Fruit fly (Drosophila melanogaster) whole organism, embryonic: ENCODE measurements around the gene CG1640.

Source experiments
- Asciz ChIP-seq: fragments of 200-800 bp; sonication (Bioruptor generic); optimal IDR thresholded peaks from 2 replicates; lab custom pipeline; 2017; ENCODE audit warnings: missing biosample characterization, mild to moderate bottlenecking, missing genetic modification characterization, missing genetic modification reagents
- Atf-2 ChIP-seq: fragments of 200-800 bp; sonication (Bioruptor generic); optimal IDR thresholded peaks from 2 replicates; lab custom pipeline; 2016; ENCODE audit warnings: missing biosample characterization, missing genetic modification characterization
- CG10147 ChIP-seq: fragments of 200-800 bp; sonication (Bioruptor generic); optimal IDR thresholded peaks from 2 replicates; lab custom pipeline; 2019; ENCODE audit warnings: missing biosample characterization, mild to moderate bottlenecking, missing genetic modification characterization, moderate library complexity
- CG10209 ChIP-seq: fragments of 200-800 bp; sonication (Bioruptor generic); optimal IDR thresholded peaks from 3 replicates; lab custom pipeline; 2017; ENCODE audit warnings: missing biosample characterization, mild to moderate bottlenecking, missing genetic modification characterization, missing genetic modification reagents
- CG10431 ChIP-seq: fragments of 200-800 bp; sonication (Bioruptor generic); optimal IDR thresholded peaks from 3 replicates; lab custom pipeline; 2018; ENCODE audit warnings: missing biosample characterization, mild to moderate bottlenecking, missing genetic modification characterization
- CG10462 ChIP-seq: fragments of 200-800 bp; sonication (Bioruptor generic); optimal IDR thresholded peaks from 2 replicates; lab custom pipeline; 2016; ENCODE audit warnings: missing biosample characterization, missing genetic modification characterization
- CG16779 ChIP-seq: fragments of 200-800 bp; sonication (Bioruptor generic); IDR thresholded peaks from 2 replicates; pipeline ENCODE4 v1.3.6; 2022; ENCODE audit warnings: missing biosample characterization, missing genetic modification characterization
- CG16863 ChIP-seq: fragments of 200-800 bp; sonication (Bioruptor generic); optimal IDR thresholded peaks from 3 replicates; lab custom pipeline; 2016; ENCODE audit warnings: missing biosample characterization, missing genetic modification characterization
- CG17568 ChIP-seq: fragments of 200-800 bp; sonication (Bioruptor generic); optimal IDR thresholded peaks from 2 replicates; lab custom pipeline; 2018; ENCODE audit warnings: missing biosample characterization, mild to moderate bottlenecking, missing genetic modification characterization, moderate library complexity
- CG1832 ChIP-seq: fragments of 200-800 bp; sonication (Bioruptor generic); optimal IDR thresholded peaks from 2 replicates; lab custom pipeline; 2017; ENCODE audit warnings: missing biosample characterization, mild to moderate bottlenecking, missing genetic modification characterization, inconsistent platforms
- CG18619 ChIP-seq: fragments of 200-800 bp; sonication (Bioruptor generic); optimal IDR thresholded peaks from 3 replicates; lab custom pipeline; 2017; ENCODE audit warnings: missing biosample characterization, mild to moderate bottlenecking, missing genetic modification characterization
- CG2678 ChIP-seq: fragments of 200-800 bp; sonication (Bioruptor generic); optimal IDR thresholded peaks from 3 replicates; lab custom pipeline; 2019; ENCODE audit warnings: missing biosample characterization, mild to moderate bottlenecking, missing genetic modification characterization, moderate library complexity
- CG31224 ChIP-seq: fragments of 200-800 bp; sonication (Bioruptor generic); IDR thresholded peaks from 2 replicates; pipeline ENCODE4 v1.3.6; 2022; ENCODE audit warnings: missing biosample characterization, missing genetic modification characterization
- CG3838 ChIP-seq: fragments of 200-800 bp; sonication (Bioruptor generic); optimal IDR thresholded peaks from 3 replicates; lab custom pipeline; 2016; ENCODE audit warnings: missing biosample characterization, missing genetic modification characterization
- CG6272 ChIP-seq: fragments of 200-800 bp; sonication (Bioruptor generic); IDR thresholded peaks from 2 replicates; pipeline ENCODE4 v1.3.6; 2022; ENCODE audit warnings: missing biosample characterization, missing genetic modification characterization
- CG7271 ChIP-seq: fragments of 200-800 bp; sonication (Bioruptor generic); optimal IDR thresholded peaks from 2 replicates; lab custom pipeline; 2018; ENCODE audit warnings: missing biosample characterization, mild to moderate bottlenecking, missing genetic modification characterization, moderate library complexity
- CG7372 ChIP-seq: fragments of 200-800 bp; sonication (Bioruptor generic); IDR thresholded peaks from 2 replicates; pipeline ENCODE4 v1.3.6; 2022; ENCODE audit warnings: missing biosample characterization, missing genetic modification characterization
- CG7745 ChIP-seq: fragments of 200-800 bp; sonication (Bioruptor generic); optimal IDR thresholded peaks from 2 replicates; lab custom pipeline; 2018; ENCODE audit warnings: missing biosample characterization, mild to moderate bottlenecking, missing genetic modification characterization, moderate library complexity
- Chrac-16 ChIP-seq: fragments of 200-800 bp; sonication (Bioruptor generic); optimal IDR thresholded peaks from 3 replicates; lab custom pipeline; 2016; ENCODE audit warnings: missing biosample characterization, missing genetic modification characterization
- CrebB ChIP-seq: fragments of 200-800 bp; sonication (Bioruptor generic); optimal IDR thresholded peaks from 3 replicates; lab custom pipeline; 2018; ENCODE audit warnings: missing biosample characterization, mild to moderate bottlenecking, missing genetic modification characterization
- Dll ChIP-seq: fragments of 200-800 bp; sonication (Bioruptor generic); IDR thresholded peaks from 4 replicates; pipeline ENCODE4 v1.3.6; 2022; ENCODE audit warnings: missing biosample characterization, missing genetic modification characterization; ENCODE audit not compliant: partially characterized antibody
- Dp ChIP-seq: fragments of 200-800 bp; sonication (Bioruptor generic); optimal IDR thresholded peaks from 2 replicates; lab custom pipeline; 2018; ENCODE audit warnings: missing biosample characterization, mild to moderate bottlenecking, missing genetic modification characterization, moderate library complexity
- E2f2 ChIP-seq: fragments of 200-800 bp; sonication (Bioruptor generic); IDR thresholded peaks from 2 replicates; pipeline ENCODE4 v1.3.6; 2022; ENCODE audit warnings: missing biosample characterization, missing genetic modification characterization
- Fer3 ChIP-seq: fragments of 200-800 bp; sonication (Bioruptor generic); optimal IDR thresholded peaks from 2 replicates; lab custom pipeline; 2018; ENCODE audit warnings: missing biosample characterization, mild to moderate bottlenecking, missing genetic modification characterization, moderate library complexity
- H15 ChIP-seq: fragments of 200-800 bp; sonication (Bioruptor generic); IDR thresholded peaks from 3 replicates; pipeline ENCODE4 v1.3.6; 2022; ENCODE audit warnings: missing biosample characterization, missing genetic modification characterization
- HHEX ChIP-seq: fragments of 200-800 bp; sonication (Bioruptor generic); optimal IDR thresholded peaks from 3 replicates; lab custom pipeline; 2017; ENCODE audit warnings: missing biosample characterization, mild to moderate bottlenecking, missing genetic modification characterization, missing genetic modification reagents
- Hey ChIP-seq: fragments of 200-800 bp; sonication (Bioruptor generic); optimal IDR thresholded peaks from 3 replicates; lab custom pipeline; 2018; ENCODE audit warnings: missing biosample characterization, mild to moderate bottlenecking, missing genetic modification characterization
- Hr39 ChIP-seq: fragments of >200 bp; optimal IDR thresholded peaks from 2 replicates; lab custom pipeline; 2017
- Nf-YB ChIP-seq: fragments of 200-800 bp; sonication (Bioruptor generic); optimal IDR thresholded peaks from 3 replicates; lab custom pipeline; 2019; ENCODE audit warnings: missing biosample characterization, mild to moderate bottlenecking, missing genetic modification characterization, moderate library complexity
- Rx ChIP-seq: fragments of 200-800 bp; sonication (Bioruptor generic); IDR thresholded peaks from 2 replicates; pipeline ENCODE4 v1.3.6; 2022; ENCODE audit warnings: missing biosample characterization, missing genetic modification characterization
- Side ChIP-seq: fragments of 200-800 bp; sonication (Bioruptor generic); optimal IDR thresholded peaks from 2 replicates; lab custom pipeline; 2016; ENCODE audit warnings: missing biosample characterization, missing genetic modification characterization
- Stat92E ChIP-seq, 3 experiments: fragments of >200 bp in 2 of 3; fragments of 200-800 bp in 1 of 3; sonication (Bioruptor generic) in 1 of 3; optimal IDR thresholded peaks; 2 replicates each; lab custom pipeline; 2017 to 2019; ENCODE audit warnings: missing biosample characterization in 3 of 3, missing genetic modification characterization in 3 of 3, mild to moderate bottlenecking in 1 of 3, moderate library complexity in 1 of 3
- TFAM ChIP-seq: fragments of 200-800 bp; sonication (Bioruptor generic); optimal IDR thresholded peaks from 2 replicates; lab custom pipeline; 2017; ENCODE audit warnings: missing biosample characterization, missing genetic modification characterization, inconsistent platforms
- YL-1 ChIP-seq: fragments of 200-800 bp; sonication (Bioruptor generic); optimal IDR thresholded peaks from 3 replicates; lab custom pipeline; 2017; ENCODE audit warnings: missing biosample characterization, mild to moderate bottlenecking, missing genetic modification characterization
- amos ChIP-seq: fragments of 200-800 bp; sonication (Bioruptor generic); IDR thresholded peaks from 2 replicates; pipeline ENCODE4 v1.3.6; 2022; ENCODE audit warnings: missing biosample characterization, missing genetic modification characterization; ENCODE audit not compliant: partially characterized antibody
- bsh ChIP-seq, 2 experiments: fragments of 200-800 bp; sonication (Bioruptor generic); optimal IDR thresholded peaks; 2 replicates each; lab custom pipeline; 2017 to 2018; ENCODE audit warnings: mild to moderate bottlenecking in 2 of 2, missing biosample characterization in 2 of 2, missing genetic modification characterization in 2 of 2, moderate library complexity in 1 of 2
- cad ChIP-seq: fragments of >200 bp; optimal IDR thresholded peaks from 2 replicates; lab custom pipeline; 2017; ENCODE audit warnings: missing biosample characterization, missing genetic modification characterization
- dm ChIP-seq: fragments of 200-800 bp; sonication (Bioruptor generic); optimal IDR thresholded peaks from 3 replicates; lab custom pipeline; 2016; ENCODE audit warnings: missing biosample characterization, missing genetic modification characterization
- eve ChIP-seq, 2 experiments: fragments of >200 bp; optimal IDR thresholded peaks; 2 replicates each; lab custom pipeline; 2017; ENCODE audit warnings: missing biosample characterization in 2 of 2, missing genetic modification characterization in 2 of 2
- gcm ChIP-seq: fragments of 200-800 bp; sonication (Bioruptor generic); optimal IDR thresholded peaks from 2 replicates; lab custom pipeline; 2019; ENCODE audit warnings: missing biosample characterization, mild to moderate bottlenecking, missing genetic modification characterization, moderate library complexity
- inv ChIP-seq: fragments of 200-800 bp; sonication (Bioruptor generic); IDR thresholded peaks from 2 replicates; pipeline ENCODE4 v1.3.6; 2022; ENCODE audit warnings: missing biosample characterization, missing genetic modification characterization; ENCODE audit not compliant: partially characterized antibody
- jumu ChIP-seq: fragments of 200-800 bp; sonication (Bioruptor generic); optimal IDR thresholded peaks from 3 replicates; lab custom pipeline; 2016; ENCODE audit warnings: missing biosample characterization, missing genetic modification characterization
- mld ChIP-seq: fragments of 200-800 bp; sonication (Bioruptor generic); IDR thresholded peaks from 3 replicates; pipeline ENCODE4 v1.3.6; 2022; ENCODE audit warnings: missing biosample characterization, missing genetic modification characterization; ENCODE audit not compliant: partially characterized antibody
- nmo ChIP-seq: fragments of 200-800 bp; sonication (Bioruptor generic); optimal IDR thresholded peaks from 2 replicates; lab custom pipeline; 2018; ENCODE audit warnings: missing biosample characterization, mild to moderate bottlenecking, missing genetic modification characterization, moderate library complexity
- otp ChIP-seq: fragments of 200-800 bp; sonication (Bioruptor generic); IDR thresholded peaks from 3 replicates; pipeline ENCODE4, ENCODE4 v1.3.6; 2022; ENCODE audit warnings: missing biosample characterization, missing genetic modification characterization
- p53 ChIP-seq: fragments of 200-800 bp; sonication (Bioruptor generic); optimal IDR thresholded peaks from 2 replicates; lab custom pipeline; 2016; ENCODE audit warnings: missing biosample characterization, missing genetic modification characterization
- schlank ChIP-seq: fragments of 200-800 bp; sonication (Bioruptor generic); optimal IDR thresholded peaks from 2 replicates; lab custom pipeline; 2018; ENCODE audit warnings: missing biosample characterization, mild to moderate bottlenecking, missing genetic modification characterization
- slbo ChIP-seq: fragments of 200-800 bp; sonication (Bioruptor generic); IDR thresholded peaks from 2 replicates; pipeline ENCODE4 v1.3.6; 2022; ENCODE audit warnings: missing biosample characterization, missing genetic modification characterization
- sob ChIP-seq: fragments of 200-800 bp; sonication (Bioruptor generic); IDR thresholded peaks from 2 replicates; pipeline ENCODE4 v1.3.6; 2022; ENCODE audit warnings: missing biosample characterization, missing genetic modification characterization
- tin ChIP-seq: fragments of 200-800 bp; sonication (Bioruptor generic); optimal IDR thresholded peaks from 3 replicates; lab custom pipeline; 2016; ENCODE audit warnings: missing biosample characterization, missing genetic modification characterization

CG1640 gene

dm6 chrX:13320697-13321445, 49.5 kb upstream of the CG1640 start (continued):
- TF ChIP-seq Hey (tag; lab: Kevin White, UChicago) (no peak), CG17568 (GFP tag; lab: Kevin White, UChicago) (no peak), Chrac-16 (no peak), Atf-2 (GFP tag; lab: Kevin White, UChicago) (no peak), CG10147 (peak; percentile 28), Dp (GFP tag; lab: Kevin White, UChicago) (no peak), CG7271 (tag; lab: Kevin White, UChicago) (no peak), Side (no peak), CG10209 (GFP tag; lab: Kevin White, UChicago) (peak; percentile 8), CG7745 (no peak), CG2678 (tag; lab: Kevin White, UChicago) (peak; percentile 70), cad (no peak), slbo (GFP tag; lab: Robert Waterston, UW) (peak; percentile 15; the same call in 1 of the 2 replicates), gcm (GFP tag; lab: Kevin White, UChicago) (no peak), CG31224 (no peak), CG7372 (GFP tag; lab: Robert Waterston, UW) (no peak), CG18619 (GFP tag; lab: Kevin White, UChicago) (peak; percentile 16), CG6272 (GFP tag; lab: Robert Waterston, UW) (no peak), mld (GFP tag; lab: Robert Waterston, UW) (no peak), amos (GFP tag; lab: Robert Waterston, UW) (no peak), p53 (GFP tag; lab: Kevin White, UChicago) (no peak), CG16779 (GFP tag; lab: Robert Waterston, UW) (no peak), Nf-YB (GFP tag; lab: Kevin White, UChicago) (no peak), dm (no peak), tin (GFP tag; lab: Kevin White, UChicago) (no peak), CG16863 (GFP tag; lab: Kevin White, UChicago) (no peak), H15 (GFP tag; lab: Robert Waterston, UW) (no peak), Hr39 (no peak), eve (GFP tag; optimal IDR thresholded peaks at IDR 0.05; lab: Kevin White, UChicago) (no peak), HHEX (GFP tag; lab: Kevin White, UChicago) (no peak), Stat92E (GFP tag; optimal IDR thresholded peaks at IDR 0.05; lab: Kevin White, UChicago) (no peak), Rx (no peak), Fer3 (tag; lab: Kevin White, UChicago) (peak; percentile 15), Asciz (GFP tag; lab: Kevin White, UChicago) (no peak), inv (GFP tag; lab: Robert Waterston, UW) (no peak), E2f2 (GFP tag; lab: Robert Waterston, UW) (no peak), schlank (no peak), otp (GFP tag; lab: Robert Waterston, UW) (no peak), YL-1 (GFP tag; lab: Kevin White, UChicago) (no peak), CG10431 (GFP tag; lab: Kevin White, UChicago) (no peak), sob (GFP tag; lab: Robert Waterston, UW) (peak; percentile 40; the same call in 1 of the 2 replicates), CG1832 (GFP tag; lab: Kevin White, UChicago) (no peak), jumu (GFP tag; lab: Kevin White, UChicago) (no peak), bsh (GFP tag; optimal IDR thresholded peaks at IDR 0.05; lab: Kevin White, UChicago) (peak in 1 of 2 experiments; percentile 1), nmo (GFP tag; lab: Kevin White, UChicago) (peak; percentile 29), Dll (GFP tag; lab: Robert Waterston, UW) (no peak), TFAM (GFP tag; lab: Kevin White, UChicago) (no peak), CG3838 (GFP tag; lab: Kevin White, UChicago) (no peak), CrebB (tag; lab: Kevin White, UChicago) (no peak), CG10462 (GFP tag; lab: Kevin White, UChicago) (no peak)
